Fruit fly (Drosophila melanogaster): Measurements from ENCODE around the gene vvl.

dm6 chr3L:6756197-6756736 lies 33.7 kb upstream of the vvl start, which contains the start of gene Ist1:
- TF ChIP-seq dsf (GFP tag; optimal IDR thresholded peaks at IDR 0.05; ENCODE audit: borderline replicate concordance) (no peak), h (GFP tag; optimal IDR thresholded peaks at IDR 0.05) (no peak), psq (GFP tag; optimal IDR thresholded peaks at IDR 0.05) (no peak), br (GFP tag; optimal IDR thresholded peaks at IDR 0.05) (no peak), Sp1 (GFP tag; optimal IDR thresholded peaks at IDR 0.05) (no peak), Abd-B (GFP tag; optimal IDR thresholded peaks at IDR 0.05) (no peak), usp (GFP tag; optimal IDR thresholded peaks at IDR 0.05) (no peak), woc (GFP tag; optimal IDR thresholded peaks at IDR 0.05) (no peak), Dfd (GFP tag; optimal IDR thresholded peaks at IDR 0.05) (no peak), pan (optimal IDR thresholded peaks at IDR 0.05) (no peak), Mio (GFP tag; optimal IDR thresholded peaks at IDR 0.05) (no peak), dmrt93B (GFP tag; optimal IDR thresholded peaks at IDR 0.05) (no peak), Hnf4 (GFP tag; optimal IDR thresholded peaks at IDR 0.05) (no peak)

Data from whole organism, wandering third instar larva.